Worm (Caenorhabditis elegans) whole organism, L2 larva: ENCODE measurements around the gene Y57A10A.13.

ENCODE experiments used
- C34F6.9 ChIP-seq: fragments of 150-350 bp; optimal IDR thresholded peaks from 2 replicates; lab custom pipeline; 2014; ENCODE audit warnings: missing biosample characterization, missing genetic modification characterization
- Y55F3AM.14 ChIP-seq: fragments of 200-800 bp; sonication (Bioruptor generic); optimal IDR thresholded peaks from 2 replicates; lab custom pipeline; 2018; ENCODE audit warnings: mild to moderate bottlenecking, missing genetic modification characterization, missing compliant biosample characterization
- ZK546.5 ChIP-seq: sonication (generic microtip); optimal IDR thresholded peaks from 2 replicates; lab custom pipeline; 2017; ENCODE audit warnings: missing biosample characterization, missing genetic modification characterization
- ama-1 ChIP-seq: fragments of 150-350 bp; optimal IDR thresholded peaks from 2 replicates; lab custom pipeline; 2018; ENCODE audit warnings: inconsistent platforms
- lsy-2 ChIP-seq, 2 experiments: fragments of 150-350 bp in 1 of 2; sonication (generic microtip) in 1 of 2; optimal IDR thresholded peaks; 2 replicates each; lab custom pipeline; 2014 to 2017; ENCODE audit warnings: missing biosample characterization in 2 of 2, missing genetic modification characterization in 2 of 2
- nhr-23 ChIP-seq: fragments of 150-350 bp; optimal IDR thresholded peaks from 2 replicates; lab custom pipeline; 2014; ENCODE audit warnings: missing biosample characterization, missing genetic modification reagents, missing genetic modification characterization
- unc-62 ChIP-seq: fragments of 150-350 bp; optimal IDR thresholded peaks from 2 replicates; lab custom pipeline; 2014; ENCODE audit warnings: missing biosample characterization, missing genetic modification reagents, missing genetic modification characterization
- ztf-11 ChIP-seq: sonication (generic microtip); optimal IDR thresholded peaks from 2 replicates; lab custom pipeline; 2017; ENCODE audit warnings: missing biosample characterization, missing genetic modification characterization

DNA sequence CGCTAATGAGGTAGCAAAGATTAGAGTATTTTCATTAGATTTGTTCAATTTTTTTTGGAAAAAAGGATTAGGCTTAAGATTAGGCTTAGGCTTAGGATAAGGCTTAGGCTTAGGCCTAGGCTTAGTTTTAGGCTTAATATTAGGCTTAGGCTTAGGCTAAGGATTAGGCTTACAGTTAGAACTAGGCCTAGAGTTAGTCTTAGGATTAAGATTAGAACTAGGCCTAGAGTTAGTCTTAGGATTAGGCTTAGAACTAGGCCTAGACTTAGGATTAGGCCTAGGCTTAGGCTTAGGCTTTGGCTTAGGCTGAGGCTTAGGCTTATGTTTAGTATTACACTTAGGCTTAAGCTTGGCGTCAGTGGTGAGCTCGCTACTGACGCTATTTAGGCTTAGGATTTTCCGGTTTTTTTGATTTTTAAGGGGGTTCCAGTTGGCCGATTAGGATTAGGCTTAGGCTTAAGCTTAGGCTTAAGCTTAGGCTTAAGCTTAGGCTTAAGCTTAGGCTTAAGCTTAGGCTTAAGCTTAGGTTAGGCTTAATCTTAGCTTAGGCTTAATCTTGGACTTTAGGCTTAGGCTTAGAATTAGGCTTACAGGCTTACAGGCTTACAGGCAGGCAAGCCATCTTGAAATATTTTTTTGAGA is 15.1 kb downstream of the Y57A10A.13 start:
- TF ChIP-seq ZK546.5 (no peak), Y55F3AM.14 (GFP tag; lab: Kevin White, UChicago) (no peak), unc-62 (GFP tag; lab: Kevin White, UChicago) (no peak), lsy-2 (tag; optimal IDR thresholded peaks at IDR 0.05; lab: Kevin White, UChicago) (no peak), ama-1 (lab: Kevin White, UChicago) (no peak), ztf-11 (no peak), C34F6.9 (tag; lab: Kevin White, UChicago) (no peak), nhr-23 (tag; lab: Kevin White, UChicago) (no peak)
